Fruit fly (Drosophila melanogaster): ENCODE results near the gene noc.

The noc gene

DNA sequence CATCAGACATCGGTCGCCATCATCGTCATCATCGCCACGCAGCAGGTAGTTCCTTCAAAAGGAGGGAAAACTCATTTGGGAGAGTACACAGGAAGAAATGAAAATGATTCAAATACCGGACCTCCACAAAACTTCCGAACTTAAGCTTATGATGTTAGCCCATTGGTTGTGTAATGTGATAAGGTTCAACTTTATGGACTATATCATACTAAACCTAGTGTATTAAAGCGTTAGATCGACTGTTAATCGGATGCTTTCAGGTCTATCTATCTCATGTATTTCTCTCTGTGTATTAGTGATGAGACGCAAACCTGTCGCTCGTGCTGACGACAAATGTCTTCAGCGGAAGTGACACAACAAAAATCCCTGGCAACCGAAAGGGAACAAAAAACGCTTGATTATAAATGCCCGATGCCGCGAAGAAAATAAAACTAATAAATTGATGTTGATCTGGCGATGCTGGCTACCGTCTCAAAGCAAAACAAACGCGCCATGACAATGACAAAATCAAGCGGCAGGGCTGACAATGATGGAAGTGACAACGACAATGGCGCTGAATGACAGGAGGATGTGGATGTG, 22.2 kb downstream of the noc start:
- TF ChIP-seq CG4496 (GFP tag; IDR thresholded peaks at IDR 0.05) (0 out of 3 replicates have a peak, but pooled peaks have one; percentile 16), CG13204 (GFP tag; optimal IDR thresholded peaks at IDR 0.05) (no peak), D1 (tag; optimal IDR thresholded peaks at IDR 0.05) (no peak), Pif1B (GFP tag; optimal IDR thresholded peaks at IDR 0.05) (peak; percentile 10), rn (GFP tag; IDR thresholded peaks at IDR 0.05) (no peak), CG12605 (GFP tag; IDR thresholded peaks at IDR 0.05) (no peak), Snoo (tag; optimal IDR thresholded peaks at IDR 0.05) (peak; percentile 35), CG34367 (tag; optimal IDR thresholded peaks at IDR 0.05) (peak; percentile 13), EcR (GFP tag; optimal IDR thresholded peaks at IDR 0.05) (no peak), CG32121 (GFP tag; IDR thresholded peaks at IDR 0.05) (no peak), CG15710 (tag; optimal IDR thresholded peaks at IDR 0.05) (peak; percentile 33), CG14655 (GFP tag; optimal IDR thresholded peaks at IDR 0.05) (peak; percentile 73), Ets98B (GFP tag; IDR thresholded peaks at IDR 0.05) (0 out of 2 replicates have a peak, but pooled peaks have one; percentile 6), CG10348 (GFP tag; IDR thresholded peaks at IDR 0.05) (no peak), CG8159 (tag; optimal IDR thresholded peaks at IDR 0.05) (peak; percentile 43), Pif1A (GFP tag; optimal IDR thresholded peaks at IDR 0.05) (peak; percentile 59), CG9948 (tag; optimal IDR thresholded peaks at IDR 0.05) (peak; percentile 73), fd96Ca (GFP tag; IDR thresholded peaks at IDR 0.05) (peak; percentile 49; the same call in 1 of the 3 replicates), CG8301 (tag; optimal IDR thresholded peaks at IDR 0.05) (peak; percentile 61), CG17806 (tag; optimal IDR thresholded peaks at IDR 0.05) (peak; percentile 67), gl (tag; optimal IDR thresholded peaks at IDR 0.05) (no peak)

DNA sequence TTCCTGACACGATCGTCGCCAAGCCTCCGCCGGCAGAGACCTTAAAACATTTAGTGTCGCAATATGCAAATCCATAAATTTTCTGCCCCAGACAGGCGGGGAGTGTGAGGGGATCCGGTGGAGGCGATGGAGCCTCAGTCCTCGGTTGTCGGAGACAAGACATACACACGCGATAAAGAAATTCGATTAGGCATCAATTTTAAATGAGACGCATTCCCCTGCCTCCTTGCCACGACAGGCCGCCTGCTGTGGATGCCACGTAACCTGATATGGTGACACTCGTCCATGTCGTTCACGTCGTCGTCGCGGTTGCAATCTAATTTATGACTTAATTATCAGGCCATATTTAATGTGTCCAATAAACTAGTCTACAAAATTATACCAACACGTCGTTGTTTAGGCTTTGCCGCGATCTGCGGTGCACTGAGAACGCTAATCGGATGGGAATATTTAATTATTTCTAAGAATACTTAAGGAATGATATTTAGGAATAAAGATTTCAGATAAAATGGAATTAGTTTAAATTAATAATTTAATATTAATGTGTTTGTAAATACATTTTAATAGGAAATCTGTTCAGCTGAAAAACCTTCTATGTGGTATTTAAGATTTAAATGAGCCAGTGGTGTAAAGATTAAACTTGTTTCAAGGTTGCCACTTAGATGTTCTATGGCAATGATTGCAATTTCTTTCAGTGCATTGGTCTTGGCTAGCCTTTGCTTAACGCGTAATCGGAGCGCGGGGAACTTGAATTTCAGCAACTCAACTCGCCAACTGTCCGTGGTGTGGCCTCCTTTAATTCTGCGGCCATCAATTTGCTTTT, 24.8 kb downstream of the noc start:
- peak; percentile 90 for TF ChIP-seq CG14655 (GFP tag; optimal IDR thresholded peaks at IDR 0.05)
- peak; percentile 72 for TF ChIP-seq Pif1B (GFP tag; optimal IDR thresholded peaks at IDR 0.05)
- peak; percentile 34 for TF ChIP-seq CG13204 (GFP tag; optimal IDR thresholded peaks at IDR 0.05)
- TF ChIP-seq CG17806 (tag; optimal IDR thresholded peaks at IDR 0.05), result peak; percentile 91
- TF ChIP-seq gl (tag; optimal IDR thresholded peaks at IDR 0.05), result peak; percentile 51
- TF ChIP-seq CG34367 (tag; optimal IDR thresholded peaks at IDR 0.05), result peak; percentile 77
- TF ChIP-seq CG12605 (GFP tag; IDR thresholded peaks at IDR 0.05), result no peak; the same call in 1 of the 2 replicates
- peak; percentile 66 for TF ChIP-seq Snoo (tag; optimal IDR thresholded peaks at IDR 0.05)
- TF ChIP-seq rn (GFP tag; IDR thresholded peaks at IDR 0.05), result peak; percentile 63
- TF ChIP-seq CG15710 (tag; optimal IDR thresholded peaks at IDR 0.05), result peak; percentile 91
- peak; percentile 86 for TF ChIP-seq CG4496 (GFP tag; IDR thresholded peaks at IDR 0.05)
- peak; percentile 37; the same call in 1 of the 2 replicates for TF ChIP-seq CG10348 (GFP tag; IDR thresholded peaks at IDR 0.05)
- peak; percentile 42 for TF ChIP-seq Pif1A (GFP tag; optimal IDR thresholded peaks at IDR 0.05)
- peak; percentile 96 for TF ChIP-seq CG8159 (tag; optimal IDR thresholded peaks at IDR 0.05)
- TF ChIP-seq Ets98B (GFP tag; IDR thresholded peaks at IDR 0.05), result peak; percentile 73
- peak; percentile 73; the same call in 1 of the 3 replicates for TF ChIP-seq fd96Ca (GFP tag; IDR thresholded peaks at IDR 0.05)
- TF ChIP-seq CG8301 (tag; optimal IDR thresholded peaks at IDR 0.05), result peak; percentile 87
- peak; percentile 89 for TF ChIP-seq CG9948 (tag; optimal IDR thresholded peaks at IDR 0.05)
- TF ChIP-seq D1 (tag; optimal IDR thresholded peaks at IDR 0.05), result peak; percentile 78
- peak; percentile 86 for TF ChIP-seq CG32121 (GFP tag; IDR thresholded peaks at IDR 0.05)
- peak; percentile 56 for TF ChIP-seq EcR (GFP tag; optimal IDR thresholded peaks at IDR 0.05)

DNA sequence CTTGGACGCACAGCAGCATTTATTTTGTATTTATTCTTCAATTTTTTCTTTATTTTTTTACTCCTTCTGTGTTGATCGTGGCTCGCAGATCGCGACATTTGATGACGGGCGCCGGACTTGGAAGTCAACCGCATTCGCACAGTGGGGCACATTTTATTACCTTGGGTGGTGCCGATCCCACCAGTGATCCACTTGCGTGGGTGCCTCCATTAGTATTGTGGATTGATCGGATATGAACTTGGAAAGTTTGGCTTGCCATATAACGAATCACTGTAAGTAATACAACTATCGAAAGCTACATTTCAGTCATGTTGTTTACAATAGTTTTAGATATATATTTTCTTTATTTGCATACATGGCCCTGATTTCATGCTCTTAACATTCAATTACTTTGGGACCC, 25.7 kb downstream of the noc start:
- TF ChIP-seq CG4496 (GFP tag; IDR thresholded peaks at IDR 0.05), result peak; percentile 46; the same call in 2 of the 3 replicates
- TF ChIP-seq gl (tag; optimal IDR thresholded peaks at IDR 0.05), result peak; percentile 27
- peak; percentile 23 for TF ChIP-seq Pif1A (GFP tag; optimal IDR thresholded peaks at IDR 0.05)
- no peak for TF ChIP-seq CG14655 (GFP tag; optimal IDR thresholded peaks at IDR 0.05)
- no peak for TF ChIP-seq CG12605 (GFP tag; IDR thresholded peaks at IDR 0.05)
- no peak for TF ChIP-seq CG9948 (tag; optimal IDR thresholded peaks at IDR 0.05)
- peak; percentile 18 for TF ChIP-seq Pif1B (GFP tag; optimal IDR thresholded peaks at IDR 0.05)

DNA sequence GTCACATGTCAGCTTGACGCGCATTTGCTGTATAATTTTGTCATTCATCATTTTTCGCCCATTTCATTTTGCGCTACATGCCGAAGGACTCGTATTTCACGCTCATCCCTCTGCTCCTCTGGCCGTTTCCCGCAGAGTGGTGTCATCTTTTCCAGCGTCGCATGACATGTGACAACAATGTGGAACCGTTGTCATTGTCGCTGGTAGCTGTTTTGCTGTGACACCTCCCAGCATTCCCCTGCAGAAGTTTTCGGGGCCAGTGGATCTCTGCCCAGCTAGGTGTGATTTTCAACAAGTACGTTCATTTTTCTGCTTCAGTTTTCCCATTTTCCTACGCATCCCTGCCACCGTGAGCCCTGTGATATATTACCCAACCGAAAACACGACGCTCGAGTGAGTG, 26.7 kb downstream of the noc start:
- TF ChIP-seq CG13204 (GFP tag; optimal IDR thresholded peaks at IDR 0.05), result no peak
- no peak for TF ChIP-seq CG32121 (GFP tag; IDR thresholded peaks at IDR 0.05)
- no peak for TF ChIP-seq Pif1B (GFP tag; optimal IDR thresholded peaks at IDR 0.05)
- TF ChIP-seq Ets98B (GFP tag; IDR thresholded peaks at IDR 0.05), result no peak
- TF ChIP-seq CG8301 (tag; optimal IDR thresholded peaks at IDR 0.05), result no peak
- no peak for TF ChIP-seq Pif1A (GFP tag; optimal IDR thresholded peaks at IDR 0.05)
- TF ChIP-seq Snoo (tag; optimal IDR thresholded peaks at IDR 0.05), result no peak
- TF ChIP-seq CG10348 (GFP tag; IDR thresholded peaks at IDR 0.05), result no peak

DNA sequence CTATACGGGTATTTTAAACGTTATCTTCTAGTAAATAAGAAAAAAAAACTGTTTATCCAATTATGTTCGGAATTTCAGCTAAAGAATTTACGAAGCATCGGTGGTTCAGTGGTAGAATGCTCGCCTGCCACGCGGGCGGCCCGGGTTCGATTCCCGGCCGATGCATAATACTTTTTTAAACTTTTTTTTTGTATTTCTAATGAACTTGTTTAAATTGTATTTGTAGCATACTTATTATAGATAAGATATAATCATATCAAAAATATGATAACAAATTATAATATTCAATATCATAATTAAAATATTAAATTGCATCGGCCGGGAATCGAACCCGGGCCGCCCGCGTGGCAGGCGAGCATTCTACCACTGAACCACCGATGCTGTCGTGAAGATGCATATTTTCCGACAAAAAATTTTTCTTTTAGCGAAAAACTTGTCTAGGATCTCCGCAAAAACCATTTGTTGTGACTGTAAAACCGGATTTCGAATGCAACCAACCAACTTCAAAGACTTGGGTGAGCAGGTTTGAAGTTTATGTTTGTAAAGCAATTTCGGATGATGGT, 27.4 kb downstream of the noc start:
- TF ChIP-seq Ets98B (GFP tag; IDR thresholded peaks at IDR 0.05), result peak; percentile 7; the same call in 1 of the 2 replicates
- TF ChIP-seq CG32121 (GFP tag; IDR thresholded peaks at IDR 0.05), result peak; percentile 33; the same call in 1 of the 2 replicates
- no peak for TF ChIP-seq CG13204 (GFP tag; optimal IDR thresholded peaks at IDR 0.05)

All from whole organism, pupa.